Worm (Caenorhabditis elegans) whole organism, L1 larva: Measurements from ENCODE around the gene srw-56.

Experiments used
- C04F5.9 ChIP-seq: sonication (generic microtip); optimal IDR thresholded peaks from 2 replicates; lab custom pipeline; 2016; ENCODE audit warnings: missing genetic modification characterization, missing compliant biosample characterization
- C16A3.4 ChIP-seq: fragments of 150-350 bp; optimal IDR thresholded peaks from 2 replicates; lab custom pipeline; 2014; ENCODE audit warnings: missing biosample characterization, missing genetic modification characterization
- Y116A8C.19 ChIP-seq: sonication (generic microtip); optimal IDR thresholded peaks from 2 replicates; lab custom pipeline; 2016; ENCODE audit warnings: missing compliant biosample characterization, missing genetic modification characterization, borderline replicate concordance
- aha-1 ChIP-seq: fragments of 150-350 bp; optimal IDR thresholded peaks from 2 replicates; lab custom pipeline; 2014; ENCODE audit warnings: missing biosample characterization, missing genetic modification characterization
- alr-1 ChIP-seq: fragments of 200-800 bp; sonication (Bioruptor generic); optimal IDR thresholded peaks from 2 replicates; lab custom pipeline; 2018; ENCODE audit warnings: borderline replicate concordance, mild to moderate bottlenecking, missing genetic modification characterization, missing compliant biosample characterization
- ceh-8 ChIP-seq: fragments of 200-800 bp; sonication (Bioruptor generic); optimal IDR thresholded peaks from 2 replicates; lab custom pipeline; 2018; ENCODE audit warnings: mild to moderate bottlenecking, missing genetic modification characterization, moderate library complexity, missing compliant biosample characterization
- ceh-82 ChIP-seq, 3 experiments: fragments of 150-350 bp in 1 of 3; sonication (generic microtip) in 2 of 3; optimal IDR thresholded peaks; 2 replicates each; lab custom pipeline; 2014 to 2017; ENCODE audit warnings: missing biosample characterization in 3 of 3, missing genetic modification characterization in 3 of 3
- ceh-88 ChIP-seq: fragments of 200-800 bp; sonication (Bioruptor generic); IDR thresholded peaks from 2 replicates; pipeline ENCODE4 v1.3.6; 2022; ENCODE audit warnings: missing genetic modification characterization, missing compliant biosample characterization
- ces-1 ChIP-seq: fragments of 150-350 bp; optimal IDR thresholded peaks from 2 replicates; lab custom pipeline; 2014; ENCODE audit warnings: missing biosample characterization, missing genetic modification reagents, missing genetic modification characterization
- efl-1 ChIP-seq, 4 experiments: fragments of 150-350 bp; optimal IDR thresholded peaks in 3 of 4; peaks in 1 of 4; 1 replicate in 1 of 4; 2 replicates in 3 of 4; lab custom pipeline; 2014; ENCODE audit warnings: missing biosample characterization in 2 of 4, missing genetic modification characterization in 2 of 4, missing genetic modification reagents in 2 of 4
- efl-3 ChIP-seq: fragments of 200-800 bp; sonication (Bioruptor generic); optimal IDR thresholded peaks from 2 replicates; lab custom pipeline; 2018; ENCODE audit warnings: mild to moderate bottlenecking, missing genetic modification characterization, missing compliant biosample characterization
- elt-2 ChIP-seq: sonication (generic microtip); optimal IDR thresholded peaks from 2 replicates; lab custom pipeline; 2016; ENCODE audit warnings: missing genetic modification characterization, mild to moderate bottlenecking, inconsistent platforms, missing compliant biosample characterization, missing genetic modification reagents
- elt-3 ChIP-seq, 6 experiments: fragments of 150-350 bp in 1 of 6; sonication (generic microtip); optimal IDR thresholded peaks; 2 replicates each; lab custom pipeline; 2017 to 2018; ENCODE audit warnings: missing biosample characterization in 6 of 6, missing genetic modification characterization in 6 of 6, inconsistent platforms in 1 of 6
- ets-5 ChIP-seq: fragments of 200-800 bp; sonication (Bioruptor generic); IDR thresholded peaks from 2 replicates; pipeline ENCODE4 v1.3.6; 2022; ENCODE audit warnings: missing genetic modification characterization, missing compliant biosample characterization
- fkh-10 ChIP-seq: sonication (generic microtip); optimal IDR thresholded peaks from 2 replicates; lab custom pipeline; 2017; ENCODE audit warnings: missing biosample characterization, missing genetic modification reagents, missing genetic modification characterization
- fkh-8 ChIP-seq: sonication (generic microtip); optimal IDR thresholded peaks from 2 replicates; lab custom pipeline; 2016; ENCODE audit warnings: mild to moderate bottlenecking, missing genetic modification characterization, missing compliant biosample characterization
- grh-1 ChIP-seq: fragments of 200-800 bp; sonication (Bioruptor generic); IDR thresholded peaks from 2 replicates; pipeline ENCODE4 v1.3.6; 2022; ENCODE audit warnings: missing genetic modification reagents, missing genetic modification characterization, missing compliant biosample characterization
- hpl-2 ChIP-seq: fragments of 150-350 bp; optimal IDR thresholded peaks from 2 replicates; lab custom pipeline; 2014; ENCODE audit warnings: missing biosample characterization, missing genetic modification reagents, missing genetic modification characterization
- jun-1 ChIP-seq: fragments of 150-350 bp; optimal IDR thresholded peaks from 2 replicates; lab custom pipeline; 2014; ENCODE audit warnings: missing biosample characterization, missing genetic modification reagents, missing genetic modification characterization
- lin-14 ChIP-seq: fragments of 200-800 bp; sonication (Bioruptor generic); optimal IDR thresholded peaks from 2 replicates; lab custom pipeline; 2018; ENCODE audit warnings: mild to moderate bottlenecking, missing genetic modification characterization, moderate library complexity, missing compliant biosample characterization
- mab-9 ChIP-seq: fragments of 200-800 bp; sonication (Bioruptor generic); IDR thresholded peaks from 2 replicates; pipeline ENCODE4 v1.3.6; 2022; ENCODE audit warnings: missing genetic modification reagents, missing genetic modification characterization, missing compliant biosample characterization
- mdl-1 ChIP-seq, 2 experiments: fragments of 150-350 bp; optimal IDR thresholded peaks; 2 replicates each; lab custom pipeline; 2014 to 2017; ENCODE audit warnings: missing biosample characterization in 2 of 2, missing genetic modification characterization in 2 of 2, inconsistent platforms in 1 of 2
- mef-2 ChIP-seq: fragments of 150-350 bp; optimal IDR thresholded peaks from 2 replicates; lab custom pipeline; 2014; ENCODE audit warnings: missing biosample characterization, missing genetic modification characterization
- nhr-12 ChIP-seq: sonication (generic microtip); optimal IDR thresholded peaks from 2 replicates; lab custom pipeline; 2017; ENCODE audit warnings: missing biosample characterization, missing genetic modification characterization
- nhr-71 ChIP-seq: sonication (generic microtip); optimal IDR thresholded peaks from 2 replicates; lab custom pipeline; 2016; ENCODE audit warnings: mild to moderate bottlenecking, missing genetic modification characterization, moderate library complexity, missing compliant biosample characterization
- nhr-77 ChIP-seq: fragments of 150-350 bp; optimal IDR thresholded peaks from 2 replicates; lab custom pipeline; 2014; ENCODE audit warnings: missing biosample characterization, missing genetic modification characterization
- nhr-90 ChIP-seq: sonication (generic microtip); optimal IDR thresholded peaks from 2 replicates; lab custom pipeline; 2016; ENCODE audit warnings: mild to moderate bottlenecking, missing genetic modification characterization, missing compliant biosample characterization; ENCODE audit not compliant: poor library complexity
- pax-3 ChIP-seq: fragments of 200-800 bp; sonication (Bioruptor generic); optimal IDR thresholded peaks from 2 replicates; lab custom pipeline; 2018; ENCODE audit warnings: mild to moderate bottlenecking, missing genetic modification characterization, moderate library complexity, missing compliant biosample characterization
- skn-1 ChIP-seq: fragments of 150-350 bp; optimal IDR thresholded peaks from 2 replicates; lab custom pipeline; 2014; ENCODE audit warnings: missing biosample characterization, missing genetic modification characterization
- snpc-4 ChIP-seq: fragments of 150-350 bp; optimal IDR thresholded peaks from 2 replicates; lab custom pipeline; 2014; ENCODE audit warnings: missing biosample characterization, missing genetic modification characterization
- snu-23 ChIP-seq: sonication (generic microtip); optimal IDR thresholded peaks from 2 replicates; lab custom pipeline; 2016; ENCODE audit warnings: missing genetic modification characterization, missing compliant biosample characterization
- sptf-1 ChIP-seq: fragments of 150-350 bp; optimal IDR thresholded peaks from 2 replicates; lab custom pipeline; 2014; ENCODE audit warnings: missing biosample characterization, missing genetic modification characterization
- sup-37 ChIP-seq: fragments of 200-800 bp; sonication (Bioruptor generic); optimal IDR thresholded peaks from 2 replicates; lab custom pipeline; 2018; ENCODE audit warnings: mild to moderate bottlenecking, missing genetic modification characterization, missing compliant biosample characterization
- swsn-7 ChIP-seq: sonication (generic microtip); optimal IDR thresholded peaks from 2 replicates; lab custom pipeline; 2016; ENCODE audit warnings: missing genetic modification characterization, missing compliant biosample characterization
- tbx-2 ChIP-seq: sonication (generic microtip); optimal IDR thresholded peaks from 2 replicates; lab custom pipeline; 2016; ENCODE audit warnings: missing genetic modification characterization, missing compliant biosample characterization
- unc-30 ChIP-seq: sonication (generic microtip); optimal IDR thresholded peaks from 2 replicates; lab custom pipeline; 2017; ENCODE audit warnings: missing biosample characterization, missing genetic modification characterization
- unc-62 ChIP-seq: fragments of 150-350 bp; optimal IDR thresholded peaks from 2 replicates; lab custom pipeline; 2014; ENCODE audit warnings: missing biosample characterization, missing genetic modification reagents, missing genetic modification characterization
- vab-15 ChIP-seq: sonication (generic microtip); optimal IDR thresholded peaks from 2 replicates; lab custom pipeline; 2017; ENCODE audit warnings: missing genotype, mild to moderate bottlenecking, missing genetic modification characterization, missing compliant biosample characterization
- ztf-11 ChIP-seq, 2 experiments: sonication (generic microtip); optimal IDR thresholded peaks; 2 replicates each; lab custom pipeline; 2016 to 2017; ENCODE audit warnings: missing genetic modification characterization in 2 of 2, missing biosample characterization in 1 of 2, missing compliant biosample characterization in 1 of 2

The srw-56 gene

ce11 chrV:15928325-15928724 lies 24.3 kb downstream of the srw-56 start, which contains the start of gene pzf-1:
pzf-1 (minus strand) TSS chrV:15928425.
- TF ChIP-seq nhr-90 (no peak), fkh-8 (tag; lab: Kevin White, UChicago) (no peak), mef-2 (tag; lab: Kevin White, UChicago) (no peak), unc-30 (tag; lab: Kevin White, UChicago) (no peak), pax-3 (tag; lab: Kevin White, UChicago) (no peak), ces-1 (no peak), ztf-11 (tag; optimal IDR thresholded peaks at IDR 0.05; lab: Kevin White, UChicago) (no peak), ceh-82 (tag; optimal IDR thresholded peaks at IDR 0.05; lab: Kevin White, UChicago) (no peak), skn-1 (no peak), efl-3 (no peak), C04F5.9 (tag; lab: Kevin White, UChicago) (no peak)

- no peak for TF ChIP-seq efl-1 (optimal IDR thresholded peaks at IDR 0.05; lab: Kevin White, UChicago)
- peak in 1 of 2 experiments; percentile 85 for TF ChIP-seq efl-1 (GFP tag; optimal IDR thresholded peaks at IDR 0.05 in 1 of 2; lab: Kevin White, UChicago)
- TF ChIP-seq mdl-1 (tag; optimal IDR thresholded peaks at IDR 0.05; lab: Kevin White, UChicago): no peak
- TF ChIP-seq fkh-10: no peak
- no peak for TF ChIP-seq mef-2 (tag; lab: Kevin White, UChicago)
- TF ChIP-seq elt-2 (tag; lab: Kevin White, UChicago): peak; percentile 22
Measured at ce11 chrV:15924307-15924706, 28.4 kb downstream of the srw-56 start, which contains the start of gene nhr-108. nhr-108 (minus strand) TSS chrV:15924472.

DNA sequence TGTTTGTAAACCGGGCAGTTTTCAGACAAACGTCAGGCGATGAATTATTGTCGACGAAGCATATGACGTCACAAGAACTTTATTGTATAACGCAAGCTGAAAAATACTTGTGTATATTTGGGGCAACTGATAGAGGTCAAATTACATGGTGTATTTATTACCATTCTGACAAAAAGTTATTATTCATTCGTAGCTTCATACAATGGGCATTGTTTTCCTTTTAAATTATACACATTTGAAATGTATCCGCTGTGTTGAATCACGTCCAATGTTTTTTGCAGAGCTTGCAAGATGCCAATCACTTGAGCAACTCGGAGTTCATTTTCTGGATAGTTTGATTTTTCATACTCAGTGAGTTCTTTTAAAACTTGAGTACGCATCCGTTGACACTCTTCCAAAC lies 29.7 kb downstream of the srw-56 start, which contains the start of gene F35E8.13:
F35E8.13 (plus strand) TSS at position 301 of the 400 bp plus-strand sequence.
- no peak for TF ChIP-seq tbx-2 (tag; lab: Kevin White, UChicago)
- no peak for TF ChIP-seq mab-9
- no peak for TF ChIP-seq C16A3.4 (tag; lab: Kevin White, UChicago)
- TF ChIP-seq grh-1 (GFP tag; lab: Robert Waterston, UW): no peak
- no peak for TF ChIP-seq unc-30 (tag; lab: Kevin White, UChicago)
- TF ChIP-seq snpc-4: no peak
- TF ChIP-seq, all 84 proteins: peak for 0

ce11 chrV:15921102-15921501 lies 31.6 kb downstream of the srw-56 start, which contains the start of gene cdr-1:
cdr-1 (plus strand) TSS chrV:15921309.
- TF ChIP-seq mab-9 (no peak), ceh-8 (no peak), elt-3 (tag; optimal IDR thresholded peaks at IDR 0.05; lab: Kevin White, UChicago) (peak in 1 of 6 experiments; percentile 11), tbx-2 (tag; lab: Kevin White, UChicago) (no peak), hpl-2 (no peak), lin-14 (no peak), unc-30 (tag; lab: Kevin White, UChicago) (no peak)

DNA sequence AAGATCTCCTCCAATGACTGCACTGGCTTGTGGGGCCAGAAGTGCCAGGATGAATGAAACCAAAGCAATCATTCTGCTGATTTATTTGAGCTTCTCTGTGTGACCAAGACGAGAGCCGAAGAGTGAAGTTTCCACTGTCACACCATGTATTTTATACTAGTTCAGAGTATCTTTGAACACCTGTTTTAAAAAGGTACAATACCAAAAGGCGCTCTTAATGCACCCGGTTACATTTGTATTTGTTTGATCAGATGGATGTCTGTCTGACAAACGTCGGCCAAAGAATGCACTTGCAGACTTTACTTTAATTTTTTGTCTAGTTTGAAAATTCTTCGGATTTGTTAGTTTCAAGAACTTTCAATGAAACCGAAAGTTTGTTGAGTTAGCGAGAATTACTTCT lies 32.4 kb downstream of the srw-56 start, which contains the start of gene F35E8.10:
F35E8.10 (minus strand) TSS at position 101 of the 400 bp plus-strand sequence.
- no peak for TF ChIP-seq ets-5 (GFP tag; lab: Robert Waterston, UW)
- no peak for TF ChIP-seq aha-1

- no peak for TF ChIP-seq alr-1 (tag; lab: Kevin White, UChicago)
- TF ChIP-seq nhr-77 (tag; lab: Kevin White, UChicago): no peak
- TF ChIP-seq snu-23 (GFP tag; lab: Kevin White, UChicago): no peak
- TF ChIP-seq mdl-1 (tag; optimal IDR thresholded peaks at IDR 0.05; lab: Kevin White, UChicago): no peak
- TF ChIP-seq nhr-71 (tag; lab: Kevin White, UChicago): no peak
- TF ChIP-seq jun-1 (tag; lab: Kevin White, UChicago): no peak
- no peak for TF ChIP-seq swsn-7 (tag; lab: Kevin White, UChicago)
- TF ChIP-seq ets-5 (GFP tag; lab: Robert Waterston, UW): no peak
- no peak for TF ChIP-seq Y116A8C.19 (tag; lab: Kevin White, UChicago)
- no peak for TF ChIP-seq nhr-12
- no peak for TF ChIP-seq mef-2 (tag; lab: Kevin White, UChicago)
- TF ChIP-seq ceh-88 (GFP tag; lab: Robert Waterston, UW): no peak
- TF ChIP-seq vab-15 (tag; lab: Kevin White, UChicago): no peak
- TF ChIP-seq lin-14: no peak
- no peak for TF ChIP-seq unc-62 (GFP tag; lab: Kevin White, UChicago)
- TF ChIP-seq sptf-1 (tag; lab: Kevin White, UChicago): no peak
- no peak for TF ChIP-seq sup-37 (GFP tag; lab: Kevin White, UChicago)
Measured at ce11 chrV:15917458-15917857, 35.2 kb downstream of the srw-56 start, which contains the start of gene F35E8.9. F35E8.9 (minus strand) TSS chrV:15917558.
